Worm (Caenorhabditis elegans): ENCODE results near the gene F20D6.5.

Gene F20D6.5

DNA sequence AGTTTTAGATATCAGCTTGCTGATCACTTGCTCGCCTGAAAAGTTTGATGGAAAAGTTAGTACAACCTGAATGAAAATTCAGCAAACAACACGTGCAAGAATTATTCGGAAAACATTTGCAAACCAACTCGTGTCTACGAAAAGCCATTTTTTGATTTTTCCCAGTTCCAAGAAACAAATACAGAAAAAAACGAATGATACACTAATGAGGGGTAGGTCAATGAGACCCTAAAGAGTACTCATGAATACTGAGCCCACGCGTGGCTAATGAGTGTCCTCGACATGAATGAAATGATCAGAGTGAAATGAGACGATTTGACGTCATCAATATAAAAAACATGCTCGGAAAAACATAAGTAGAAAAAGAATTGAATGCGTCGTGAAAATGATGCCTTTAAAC, 50.2 kb downstream of the F20D6.5 start:
- TF ChIP-seq rbr-2 (tag; optimal IDR thresholded peaks at IDR 0.05): no peak
- 0 out of 2 replicates have a peak, but pooled peaks have one; percentile 21 for TF ChIP-seq saeg-2 (GFP tag; IDR thresholded peaks at IDR 0.05)

DNA sequence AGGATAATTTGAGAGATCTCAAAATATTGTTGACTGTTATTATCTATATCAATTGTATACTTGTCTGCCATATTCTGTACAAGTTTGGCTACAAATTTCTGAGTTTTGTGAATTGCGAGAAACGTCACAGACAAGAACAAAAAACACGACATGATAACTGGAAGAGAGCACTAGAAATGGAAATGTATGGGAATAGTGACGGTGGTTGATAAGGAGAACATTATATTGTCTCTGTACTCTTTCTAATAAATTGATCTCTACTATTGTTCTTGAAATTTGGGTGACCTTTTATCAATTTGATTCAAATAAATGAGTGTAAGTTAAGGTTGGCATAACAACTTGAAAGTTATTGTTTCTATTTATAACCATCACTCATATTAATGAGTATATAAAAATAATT, 51.1 kb downstream of the F20D6.5 start:
- no peak for TF ChIP-seq set-16 (GFP tag; IDR thresholded peaks at IDR 0.05)
- TF ChIP-seq pqm-1 (tag; optimal IDR thresholded peaks at IDR 0.05): peak; percentile 92
- no peak for TF ChIP-seq hif-1 (tag; optimal IDR thresholded peaks at IDR 0.05)
- TF ChIP-seq nhr-28 (tag; optimal IDR thresholded peaks at IDR 0.05): peak; percentile 68
- no peak for TF ChIP-seq zag-1 (tag; optimal IDR thresholded peaks at IDR 0.05)
- peak; percentile 51 for TF ChIP-seq dve-1 (tag; optimal IDR thresholded peaks at IDR 0.05; ENCODE audit: insufficient read depth)
- TF ChIP-seq dmd-6 (GFP tag; IDR thresholded peaks at IDR 0.05): peak; percentile 59
- no peak for TF ChIP-seq zfp-3 (GFP tag; conservative IDR thresholded peaks at IDR 0.05)
- TF ChIP-seq ceh-82 (tag; optimal IDR thresholded peaks at IDR 0.05): no peak
- TF ChIP-seq F10B5.3 (tag; optimal IDR thresholded peaks at IDR 0.05): no peak
- no peak for TF ChIP-seq php-3 (GFP tag; IDR thresholded peaks at IDR 0.05)
- TF ChIP-seq hlh-11 (tag; optimal IDR thresholded peaks at IDR 0.05): peak; percentile 55
- TF ChIP-seq lir-3 (tag; optimal IDR thresholded peaks at IDR 0.05): no peak
- no peak for TF ChIP-seq nhr-111 (GFP tag; optimal IDR thresholded peaks at IDR 0.05)
- peak; percentile 9 for TF ChIP-seq nhr-48 (tag; optimal IDR thresholded peaks at IDR 0.05)
- TF ChIP-seq daf-16 (GFP tag; optimal IDR thresholded peaks at IDR 0.05): no peak
- TF ChIP-seq daf-16 (tag; optimal IDR thresholded peaks at IDR 0.05): peak; percentile 79

DNA sequence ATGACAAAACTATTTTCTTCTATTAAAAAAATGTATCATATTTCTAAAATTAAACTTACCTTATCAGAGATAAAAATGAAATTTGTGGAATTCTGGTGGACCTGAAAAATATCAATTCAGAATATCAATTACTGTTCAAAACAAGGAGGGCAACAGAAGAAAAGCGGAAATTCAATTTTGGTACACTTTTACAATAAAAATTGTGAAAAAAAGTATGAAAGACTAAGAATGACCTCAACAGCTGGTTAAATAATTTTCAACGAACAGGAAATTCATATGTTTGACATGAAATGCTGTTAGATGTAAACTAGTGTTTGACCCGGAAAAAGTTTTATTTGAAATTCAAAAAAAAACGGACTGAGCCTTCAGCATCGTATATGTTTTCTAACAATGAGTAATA, 52.1 kb downstream of the F20D6.5 start, which contains the start of gene K07C11.7:
Gene K07C11.7, minus strand, starts transcription at position 101 of the 400 bp plus-strand sequence.
- TF ChIP-seq nhr-237 (tag; optimal IDR thresholded peaks at IDR 0.05) (no peak), lin-13 (GFP tag; optimal IDR thresholded peaks at IDR 0.05) (no peak), ceh-32 (tag; optimal IDR thresholded peaks at IDR 0.05; ENCODE audit: poor library complexity) (no peak)
